Worm (Caenorhabditis elegans) whole organism, L1 larva: Measurements from ENCODE around the gene F32H5.1.

ENCODE experiments used
- C16A3.4 ChIP-seq: fragments of 150-350 bp; optimal IDR thresholded peaks from 2 replicates; lab custom pipeline; 2014; ENCODE audit warnings: missing biosample characterization, missing genetic modification characterization
- C34B4.2 ChIP-seq: sonication (generic microtip); optimal IDR thresholded peaks from 2 replicates; lab custom pipeline; 2017; ENCODE audit warnings: mild to moderate bottlenecking, missing genetic modification characterization, missing compliant biosample characterization
- aha-1 ChIP-seq: fragments of 150-350 bp; optimal IDR thresholded peaks from 2 replicates; lab custom pipeline; 2014; ENCODE audit warnings: missing biosample characterization, missing genetic modification characterization
- ama-1 ChIP-seq: fragments of 150-350 bp; optimal IDR thresholded peaks from 2 replicates; lab custom pipeline; 2014
- ceh-90 ChIP-seq: sonication (generic microtip); optimal IDR thresholded peaks from 2 replicates; lab custom pipeline; 2016; ENCODE audit warnings: missing genetic modification characterization, missing compliant biosample characterization
- dsc-1 ChIP-seq: sonication (generic microtip); optimal IDR thresholded peaks from 2 replicates; lab custom pipeline; 2016; ENCODE audit warnings: mild to moderate bottlenecking, missing genetic modification characterization, missing compliant biosample characterization
- efl-1 ChIP-seq, 4 experiments: fragments of 150-350 bp; optimal IDR thresholded peaks in 3 of 4; peaks in 1 of 4; 1 replicate in 1 of 4; 2 replicates in 3 of 4; lab custom pipeline; 2014; ENCODE audit warnings: missing biosample characterization in 2 of 4, missing genetic modification characterization in 2 of 4, missing genetic modification reagents in 2 of 4
- efl-3 ChIP-seq: fragments of 200-800 bp; sonication (Bioruptor generic); optimal IDR thresholded peaks from 2 replicates; lab custom pipeline; 2018; ENCODE audit warnings: mild to moderate bottlenecking, missing genetic modification characterization, missing compliant biosample characterization
- egl-27 ChIP-seq, 2 experiments: fragments of 150-350 bp in 1 of 2; sonication (generic microtip); optimal IDR thresholded peaks; 3 replicates each; lab custom pipeline; 2017 to 2018; ENCODE audit warnings: missing biosample characterization in 2 of 2, missing genetic modification characterization in 2 of 2, missing genetic modification reagents in 2 of 2
- elt-2 ChIP-seq: sonication (generic microtip); optimal IDR thresholded peaks from 2 replicates; lab custom pipeline; 2016; ENCODE audit warnings: missing genetic modification characterization, mild to moderate bottlenecking, inconsistent platforms, missing compliant biosample characterization, missing genetic modification reagents
- ets-5 ChIP-seq: fragments of 200-800 bp; sonication (Bioruptor generic); IDR thresholded peaks from 2 replicates; pipeline ENCODE4 v1.3.6; 2022; ENCODE audit warnings: missing genetic modification characterization, missing compliant biosample characterization
- fkh-10 ChIP-seq: sonication (generic microtip); optimal IDR thresholded peaks from 2 replicates; lab custom pipeline; 2017; ENCODE audit warnings: missing biosample characterization, missing genetic modification reagents, missing genetic modification characterization
- hlh-17 ChIP-seq: fragments of 200-800 bp; sonication (Bioruptor generic); optimal IDR thresholded peaks from 2 replicates; lab custom pipeline; 2018; ENCODE audit warnings: missing genetic modification characterization, mild to moderate bottlenecking, missing compliant biosample characterization, moderate library complexity, borderline replicate concordance
- isw-1 ChIP-seq: fragments of 200-800 bp; sonication (Bioruptor generic); IDR thresholded peaks from 2 replicates; pipeline ENCODE4 v1.3.6; 2022; ENCODE audit warnings: missing genetic modification characterization, missing compliant biosample characterization
- lin-13 ChIP-seq: fragments of 150-350 bp; optimal IDR thresholded peaks from 2 replicates; lab custom pipeline; 2014; ENCODE audit warnings: missing biosample characterization, missing genetic modification reagents, missing genetic modification characterization
- lin-14 ChIP-seq: fragments of 200-800 bp; sonication (Bioruptor generic); optimal IDR thresholded peaks from 2 replicates; lab custom pipeline; 2018; ENCODE audit warnings: mild to moderate bottlenecking, missing genetic modification characterization, moderate library complexity, missing compliant biosample characterization
- lir-3 ChIP-seq: sonication (generic microtip); optimal IDR thresholded peaks from 2 replicates; lab custom pipeline; 2016; ENCODE audit warnings: mild to moderate bottlenecking, missing genetic modification characterization, moderate library complexity, missing compliant biosample characterization; ENCODE audit not compliant: poor library complexity
- mab-9 ChIP-seq: fragments of 200-800 bp; sonication (Bioruptor generic); IDR thresholded peaks from 2 replicates; pipeline ENCODE4 v1.3.6; 2022; ENCODE audit warnings: missing genetic modification reagents, missing genetic modification characterization, missing compliant biosample characterization
- mdl-1 ChIP-seq, 2 experiments: fragments of 150-350 bp; optimal IDR thresholded peaks; 2 replicates each; lab custom pipeline; 2014 to 2017; ENCODE audit warnings: missing biosample characterization in 2 of 2, missing genetic modification characterization in 2 of 2, inconsistent platforms in 1 of 2
- mep-1 ChIP-seq: fragments of 150-350 bp; optimal IDR thresholded peaks from 2 replicates; lab custom pipeline; 2014; ENCODE audit warnings: missing biosample characterization, missing genetic modification characterization
- nhr-11 ChIP-seq: fragments of 150-350 bp; optimal IDR thresholded peaks from 2 replicates; lab custom pipeline; 2014; ENCODE audit warnings: missing biosample characterization, missing genetic modification characterization
- nhr-19 ChIP-seq: fragments of 200-800 bp; sonication (Bioruptor generic); conservative IDR thresholded peaks from 2 replicates; pipeline ENCODE4 v1.3.6; 2022; ENCODE audit warnings: missing genetic modification characterization, missing compliant biosample characterization
- nhr-237 ChIP-seq: fragments of 150-350 bp; optimal IDR thresholded peaks from 2 replicates; lab custom pipeline; 2014; ENCODE audit warnings: missing biosample characterization, missing genetic modification characterization
- nhr-71 ChIP-seq: sonication (generic microtip); optimal IDR thresholded peaks from 2 replicates; lab custom pipeline; 2016; ENCODE audit warnings: mild to moderate bottlenecking, missing genetic modification characterization, moderate library complexity, missing compliant biosample characterization
- nhr-76 ChIP-seq: sonication (generic microtip); optimal IDR thresholded peaks from 2 replicates; lab custom pipeline; 2017; ENCODE audit warnings: missing biosample characterization, missing genetic modification characterization
- pag-3 ChIP-seq: sonication (generic microtip); optimal IDR thresholded peaks from 2 replicates; lab custom pipeline; 2017; ENCODE audit warnings: missing genetic modification characterization, mild to moderate bottlenecking, missing compliant biosample characterization, antibody characterized with exemption, borderline replicate concordance; ENCODE audit not compliant: insufficient read depth
- pax-3 ChIP-seq: fragments of 200-800 bp; sonication (Bioruptor generic); optimal IDR thresholded peaks from 2 replicates; lab custom pipeline; 2018; ENCODE audit warnings: mild to moderate bottlenecking, missing genetic modification characterization, moderate library complexity, missing compliant biosample characterization
- pqm-1 ChIP-seq: sonication (generic microtip); optimal IDR thresholded peaks from 3 replicates; lab custom pipeline; 2017; ENCODE audit warnings: missing biosample characterization, missing genetic modification characterization
- snpc-4 ChIP-seq: fragments of 150-350 bp; optimal IDR thresholded peaks from 2 replicates; lab custom pipeline; 2014; ENCODE audit warnings: missing biosample characterization, missing genetic modification characterization
- snu-23 ChIP-seq: sonication (generic microtip); optimal IDR thresholded peaks from 2 replicates; lab custom pipeline; 2016; ENCODE audit warnings: missing genetic modification characterization, missing compliant biosample characterization
- sptf-1 ChIP-seq: fragments of 150-350 bp; optimal IDR thresholded peaks from 2 replicates; lab custom pipeline; 2014; ENCODE audit warnings: missing biosample characterization, missing genetic modification characterization
- swsn-7 ChIP-seq: sonication (generic microtip); optimal IDR thresholded peaks from 2 replicates; lab custom pipeline; 2016; ENCODE audit warnings: missing genetic modification characterization, missing compliant biosample characterization
- unc-130 ChIP-seq: fragments of 150-350 bp; optimal IDR thresholded peaks from 2 replicates; lab custom pipeline; 2017; ENCODE audit warnings: missing biosample characterization, missing genetic modification characterization, inconsistent platforms
- unc-86 ChIP-seq: sonication (generic microtip); optimal IDR thresholded peaks from 2 replicates; lab custom pipeline; 2016; ENCODE audit warnings: missing genetic modification characterization, missing compliant biosample characterization
- xbp-1 ChIP-seq: sonication (generic microtip); optimal IDR thresholded peaks from 2 replicates; lab custom pipeline; 2016; ENCODE audit warnings: missing genetic modification characterization, missing compliant biosample characterization
- zag-1 ChIP-seq: fragments of 150-350 bp; optimal IDR thresholded peaks from 2 replicates; lab custom pipeline; 2014; ENCODE audit warnings: missing biosample characterization, missing genetic modification characterization
- zip-4 ChIP-seq: fragments of 200-800 bp; sonication (Bioruptor generic); optimal IDR thresholded peaks from 2 replicates; lab custom pipeline; 2018; ENCODE audit warnings: mild to moderate bottlenecking, missing genetic modification characterization, moderate library complexity, missing compliant biosample characterization

F32H5.1 gene

DNA sequence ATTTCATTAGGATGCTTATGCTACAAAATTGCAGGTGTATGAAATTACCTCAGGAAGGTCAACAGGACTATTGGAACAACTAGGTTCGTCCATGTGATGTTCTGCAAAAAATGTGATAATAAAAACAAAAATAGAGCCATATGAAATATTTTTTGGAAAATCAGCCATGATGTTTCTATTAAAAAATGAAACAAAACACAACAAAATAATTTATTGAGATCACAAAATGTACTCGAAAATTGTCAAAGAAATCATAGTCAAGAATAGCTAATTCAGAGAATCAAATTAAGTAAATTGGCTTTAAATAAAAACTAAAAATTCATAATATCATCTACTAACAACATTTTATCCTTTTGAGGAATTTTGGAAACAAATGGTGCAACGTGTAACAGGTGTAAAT, 26.9 kb downstream of the F32H5.1 start, which contains the start of gene nhr-129:
Gene nhr-129, minus strand, starts transcription at position 101 of the 400 bp plus-strand sequence.
- no peak for TF ChIP-seq zag-1
- TF ChIP-seq pag-3 (tag; lab: Kevin White, UChicago), result no peak
- no peak for TF ChIP-seq elt-2 (tag; lab: Kevin White, UChicago)
- TF ChIP-seq unc-86 (tag; lab: Kevin White, UChicago), result no peak
- TF ChIP-seq nhr-237, result no peak
- TF ChIP-seq mab-9 (GFP tag; lab: Robert Waterston, UW), result no peak
- no peak for TF ChIP-seq swsn-7 (tag; lab: Kevin White, UChicago)

DNA sequence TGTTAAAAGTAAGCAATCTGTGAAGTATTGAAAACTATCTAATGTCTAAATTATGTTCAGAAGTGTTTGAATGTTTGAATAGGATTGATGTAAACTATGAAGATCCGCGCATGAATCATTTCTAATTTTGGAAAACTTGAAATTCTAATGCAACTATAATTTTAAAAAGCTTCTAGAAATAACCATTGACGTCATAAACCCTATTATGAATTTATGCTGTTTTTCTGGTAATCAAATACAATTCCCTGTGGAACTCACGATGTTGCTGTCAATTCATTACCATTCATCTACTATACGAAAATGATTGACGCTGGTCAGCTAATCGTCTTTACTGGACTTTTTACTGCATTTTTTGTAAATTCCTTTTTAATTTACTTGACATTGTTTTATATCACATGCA, 30.4 kb downstream of the F32H5.1 start, which contains the start of gene str-37:
Gene str-37, plus strand, starts transcription at position 301 of the 400 bp plus-strand sequence.
- TF ChIP-seq aha-1 (tag; lab: Kevin White, UChicago) (no peak), C16A3.4 (tag; lab: Kevin White, UChicago) (no peak), C34B4.2 (tag; lab: Kevin White, UChicago) (no peak), nhr-19 (no peak), ceh-90 (tag; lab: Kevin White, UChicago) (no peak), hlh-17 (no peak)

DNA sequence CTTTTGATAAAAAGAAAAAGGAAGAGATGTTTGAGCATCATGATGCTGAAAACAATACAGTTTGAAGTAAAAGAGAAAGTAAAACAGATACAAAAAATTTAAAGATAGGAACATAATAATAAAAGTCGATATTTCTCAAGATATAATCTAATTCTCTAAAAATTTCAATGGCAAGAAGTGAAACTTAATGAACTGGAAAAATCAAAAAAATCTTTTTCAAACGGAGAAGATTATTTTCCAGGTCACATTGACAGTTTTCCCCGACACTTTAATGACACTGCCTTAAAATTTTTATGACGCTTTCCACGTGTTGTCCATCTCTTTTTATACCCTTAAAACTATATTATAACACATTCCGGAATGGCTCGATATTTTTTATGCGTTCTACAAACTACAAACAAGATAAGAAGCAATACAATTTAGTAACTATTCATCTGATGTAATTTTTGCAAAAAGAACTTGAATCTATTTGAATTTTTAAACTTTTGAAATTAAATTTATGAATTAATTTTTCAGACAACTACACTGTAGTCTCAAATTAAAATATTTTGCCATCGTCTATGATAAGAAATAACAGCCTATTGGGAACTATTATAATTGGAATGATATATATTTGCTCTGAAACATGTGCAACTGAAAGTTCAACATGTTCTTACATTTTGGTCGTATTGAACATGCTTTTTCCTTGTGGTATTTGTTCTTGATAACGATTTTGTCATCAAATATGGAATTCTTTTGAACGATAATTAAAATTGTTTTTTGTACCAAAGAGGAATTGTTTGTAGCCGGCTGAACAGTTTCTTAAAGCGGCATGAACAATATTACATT, 32.7 kb downstream of the F32H5.1 start, which contains the start of gene C50B6.7:
Gene C50B6.7, minus strand, starts transcription at position 51 of the 828 bp plus-strand sequence.
- no peak for TF ChIP-seq nhr-76
- peak; percentile 17 for TF ChIP-seq elt-2 (tag; lab: Kevin White, UChicago)
- no peak for TF ChIP-seq aha-1 (tag; lab: Kevin White, UChicago)

DNA sequence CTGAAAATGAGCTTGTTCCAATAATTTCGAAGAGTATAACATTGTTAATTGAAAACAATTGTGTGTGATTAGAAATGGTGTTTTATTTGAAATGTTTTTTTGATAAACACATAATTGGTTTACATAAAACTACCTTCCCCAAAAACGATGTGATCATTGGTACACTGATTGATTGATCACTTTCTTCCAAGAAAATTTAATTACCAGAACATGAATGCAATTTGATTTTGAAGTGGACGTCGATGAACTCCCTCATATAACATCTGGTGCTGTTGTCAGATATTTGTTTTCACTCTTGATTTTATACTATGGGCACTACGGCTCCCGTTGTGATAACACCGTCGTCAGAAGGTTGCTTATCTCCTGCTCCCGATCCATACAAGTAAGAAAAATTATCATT, 37.2 kb downstream of the F32H5.1 start, which contains the start of gene srh-15:
Gene srh-15, plus strand, starts transcription at position 301 of the 400 bp plus-strand sequence.
- no peak for TF ChIP-seq lin-13 (GFP tag; lab: Kevin White, UChicago)
- no peak for TF ChIP-seq efl-1 (optimal IDR thresholded peaks at IDR 0.05; lab: Kevin White, UChicago)
- peak in 1 of 2 experiments; percentile 20 for TF ChIP-seq efl-1 (GFP tag; optimal IDR thresholded peaks at IDR 0.05 in 1 of 2; lab: Kevin White, UChicago)

DNA sequence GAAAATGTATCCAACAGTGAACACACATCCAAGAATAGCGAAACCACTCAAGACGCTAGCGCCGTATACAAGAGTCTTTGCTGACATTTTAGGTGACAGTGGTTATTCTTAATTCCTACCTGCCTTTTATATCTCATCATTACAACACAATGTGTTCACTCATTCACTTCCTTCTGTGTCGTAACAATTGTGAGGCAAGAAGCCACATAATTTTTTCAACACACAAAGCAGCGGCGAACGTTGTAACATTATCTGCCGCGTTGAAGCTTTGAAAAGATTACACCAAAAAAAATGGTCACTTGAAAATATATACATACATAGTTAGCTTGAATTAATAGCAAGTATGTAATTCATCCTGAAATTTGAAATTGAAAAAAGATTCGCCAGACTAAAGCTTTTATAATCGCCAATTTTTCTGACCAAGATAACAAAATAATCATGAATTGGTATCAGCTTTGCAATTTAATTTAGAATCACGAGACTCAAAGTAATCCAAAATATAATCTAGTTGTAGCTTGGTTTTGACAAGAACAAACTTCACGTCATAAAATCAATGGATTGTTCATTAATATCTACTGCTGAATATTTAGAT, 39.8 kb downstream of the F32H5.1 start, which contains the start of the genes col-161 and srh-18:
Gene col-161, minus strand, starts transcription at position 101 of the 592 bp plus-strand sequence.
Gene srh-18, plus strand, starts transcription at position 542 of the 592 bp plus-strand sequence.
- TF ChIP-seq fkh-10 (GFP tag; lab: Kevin White, UChicago), result no peak
- TF ChIP-seq dsc-1 (tag; lab: Kevin White, UChicago), result no peak
- TF ChIP-seq isw-1, result no peak
- TF ChIP-seq nhr-11 (tag; lab: Kevin White, UChicago), result peak; percentile 17

DNA sequence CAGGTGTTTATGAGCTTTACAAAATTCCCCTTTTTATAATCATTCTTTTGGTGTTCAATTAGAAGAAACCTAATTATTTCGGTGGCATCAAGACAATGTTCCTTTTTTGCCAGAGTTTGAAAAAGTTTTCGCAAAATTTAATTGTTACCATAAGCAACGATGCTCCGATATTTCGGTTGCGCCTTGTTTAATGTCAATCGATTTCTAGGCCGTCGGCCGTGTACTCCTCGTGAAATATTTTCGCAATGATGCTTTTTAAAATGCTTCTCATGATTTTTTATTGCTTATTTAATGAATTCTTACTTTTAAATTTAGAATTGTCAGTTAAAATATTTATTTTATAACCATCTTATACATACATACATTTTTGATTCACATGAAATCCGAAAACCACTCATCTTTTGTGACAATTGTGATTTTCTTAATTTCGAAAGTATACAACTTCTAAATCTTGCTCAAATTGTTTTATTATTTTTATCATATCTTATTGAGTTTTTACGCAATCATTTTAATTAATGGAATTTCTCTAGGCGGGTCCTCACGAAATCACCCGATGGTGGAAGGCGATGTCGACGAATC, 44.7 kb downstream of the F32H5.1 start, which contains the start of gene C50B6.3:
Gene C50B6.3, plus strand, starts transcription at position 529 of the 579 bp plus-strand sequence.
- peak; percentile 92 for TF ChIP-seq swsn-7 (tag; lab: Kevin White, UChicago)
- peak; percentile 90 for TF ChIP-seq lin-14 (GFP tag; lab: Kevin White, UChicago)
- TF ChIP-seq efl-1 (optimal IDR thresholded peaks at IDR 0.05; lab: Kevin White, UChicago), result peak; percentile 85 to 88
- peak; percentile 81 to 98 for TF ChIP-seq efl-1 (GFP tag; optimal IDR thresholded peaks at IDR 0.05 in 1 of 2; lab: Kevin White, UChicago)
- TF ChIP-seq egl-27 (tag; optimal IDR thresholded peaks at IDR 0.05; lab: Kevin White, UChicago), result no peak
- peak; percentile 44 for TF ChIP-seq efl-3
- no peak for TF ChIP-seq ama-1 (lab: Kevin White, UChicago)
- peak; percentile 84 for TF ChIP-seq unc-130 (tag; lab: Kevin White, UChicago)
- TF ChIP-seq pqm-1 (tag; lab: Kevin White, UChicago), result no peak
- no peak for TF ChIP-seq ets-5
- no peak for TF ChIP-seq aha-1 (tag; lab: Kevin White, UChicago)
- peak; percentile 97 for TF ChIP-seq lir-3 (tag; lab: Kevin White, UChicago)
- peak; percentile 95 for TF ChIP-seq snu-23
- peak; percentile 92 for TF ChIP-seq mep-1 (tag; lab: Kevin White, UChicago)
- TF ChIP-seq sptf-1 (tag; lab: Kevin White, UChicago), result no peak
- peak; percentile 92 for TF ChIP-seq xbp-1 (tag; lab: Kevin White, UChicago)
- peak; percentile 66 for TF ChIP-seq zip-4 (GFP tag; lab: Kevin White, UChicago)
- peak; percentile 66 for TF ChIP-seq snpc-4 (tag; lab: Kevin White, UChicago)
- TF ChIP-seq mdl-1 (tag; optimal IDR thresholded peaks at IDR 0.05; lab: Kevin White, UChicago), result peak in 1 of 2 experiments; percentile 58
- TF ChIP-seq nhr-71 (tag; lab: Kevin White, UChicago), result peak; percentile 95
- TF ChIP-seq C34B4.2 (tag; lab: Kevin White, UChicago), result no peak
- TF ChIP-seq dsc-1 (tag; lab: Kevin White, UChicago), result peak; percentile 96
- peak; percentile 97 for TF ChIP-seq pax-3
